Fruit fly (Drosophila melanogaster): ENCODE data around the gene CG14629.

dm6 chrX:1033066-1033465 is 18.3 kb upstream of the CG14629 start:
- no peak for TF ChIP-seq Pif1A (GFP tag; optimal IDR thresholded peaks at IDR 0.05)
- TF ChIP-seq Snoo (tag; optimal IDR thresholded peaks at IDR 0.05) = no peak
